Fruit fly (Drosophila melanogaster) whole organism, embryonic: ENCODE results near the gene CG14982.

Experiments used
- Ada2b ChIP-seq: fragments of 200-800 bp; sonication (Bioruptor generic); IDR thresholded peaks from 2 replicates; pipeline ENCODE4 v1.3.6; 2022; ENCODE audit warnings: missing biosample characterization, missing genetic modification characterization
- Asciz ChIP-seq: fragments of 200-800 bp; sonication (Bioruptor generic); optimal IDR thresholded peaks from 2 replicates; lab custom pipeline; 2017; ENCODE audit warnings: missing biosample characterization, mild to moderate bottlenecking, missing genetic modification characterization, missing genetic modification reagents
- Atf3 ChIP-seq: fragments of 200-800 bp; sonication (Bioruptor generic); optimal IDR thresholded peaks from 3 replicates; lab custom pipeline; 2016; ENCODE audit warnings: missing biosample characterization, missing genetic modification characterization
- BtbVII ChIP-seq: fragments of 200-800 bp; sonication (Bioruptor generic); optimal IDR thresholded peaks from 3 replicates; lab custom pipeline; 2017; ENCODE audit warnings: missing biosample characterization, mild to moderate bottlenecking, missing genetic modification characterization
- Bteb2 ChIP-seq: fragments of 200-800 bp; sonication (Bioruptor generic); optimal IDR thresholded peaks from 2 replicates; lab custom pipeline; 2016; ENCODE audit warnings: missing biosample characterization, missing genetic modification characterization
- CG11247 ChIP-seq: fragments of 200-800 bp; sonication (Bioruptor generic); IDR thresholded peaks from 2 replicates; pipeline ENCODE4 v1.3.6; 2022; ENCODE audit warnings: missing biosample characterization, missing genetic modification characterization
- CG11456 ChIP-seq: fragments of 200-800 bp; sonication (Bioruptor generic); IDR thresholded peaks from 3 replicates; pipeline ENCODE4 v1.3.6; 2022; ENCODE audit warnings: missing biosample characterization, missing genetic modification characterization
- CG11504 ChIP-seq: fragments of 200-800 bp; sonication (Bioruptor generic); optimal IDR thresholded peaks from 3 replicates; lab custom pipeline; 2019; ENCODE audit warnings: missing biosample characterization, mild to moderate bottlenecking, missing genetic modification characterization, moderate library complexity
- CG11696 ChIP-seq: fragments of 200-800 bp; sonication (Bioruptor generic); IDR thresholded peaks from 2 replicates; pipeline ENCODE4 v1.3.6; 2022; ENCODE audit warnings: missing biosample characterization, missing genetic modification characterization
- CG12155 ChIP-seq: fragments of 200-800 bp; sonication (Bioruptor generic); optimal IDR thresholded peaks from 3 replicates; lab custom pipeline; 2016; ENCODE audit warnings: missing biosample characterization, missing genetic modification characterization
- CG12391 ChIP-seq: fragments of 200-800 bp; sonication (Bioruptor generic); optimal IDR thresholded peaks from 3 replicates; lab custom pipeline; 2018; ENCODE audit warnings: missing biosample characterization, mild to moderate bottlenecking, missing genetic modification characterization, moderate library complexity
- CG13894 ChIP-seq: fragments of 200-800 bp; sonication (Bioruptor generic); optimal IDR thresholded peaks from 3 replicates; lab custom pipeline; 2018; ENCODE audit warnings: missing biosample characterization, mild to moderate bottlenecking, missing genetic modification characterization, moderate library complexity
- CG17802 ChIP-seq: fragments of 200-800 bp; sonication (Bioruptor generic); optimal IDR thresholded peaks from 2 replicates; lab custom pipeline; 2018; ENCODE audit warnings: missing biosample characterization, mild to moderate bottlenecking, missing genetic modification characterization, moderate library complexity
- CG18011 ChIP-seq: fragments of 200-800 bp; sonication (Bioruptor generic); optimal IDR thresholded peaks from 2 replicates; lab custom pipeline; 2017; ENCODE audit warnings: missing biosample characterization, missing genetic modification characterization, mild to moderate bottlenecking, moderate library complexity, missing genotype
- CG1832 ChIP-seq: fragments of 200-800 bp; sonication (Bioruptor generic); optimal IDR thresholded peaks from 2 replicates; lab custom pipeline; 2017; ENCODE audit warnings: missing biosample characterization, mild to moderate bottlenecking, missing genetic modification characterization, inconsistent platforms
- CG18619 ChIP-seq: fragments of 200-800 bp; sonication (Bioruptor generic); optimal IDR thresholded peaks from 3 replicates; lab custom pipeline; 2017; ENCODE audit warnings: missing biosample characterization, mild to moderate bottlenecking, missing genetic modification characterization
- CG2129 ChIP-seq: fragments of 200-800 bp; sonication (Bioruptor generic); IDR thresholded peaks from 2 replicates; pipeline ENCODE4 v1.3.6; 2022; ENCODE audit warnings: missing biosample characterization, missing genetic modification characterization; ENCODE audit not compliant: partially characterized antibody
- CG2712 ChIP-seq: fragments of 200-800 bp; optimal IDR thresholded peaks from 3 replicates; lab custom pipeline; 2019; ENCODE audit warnings: missing biosample characterization, mild to moderate bottlenecking, missing genetic modification characterization, moderate library complexity
- CG4328 ChIP-seq: fragments of 200-800 bp; sonication (Bioruptor generic); optimal IDR thresholded peaks from 3 replicates; lab custom pipeline; 2017; ENCODE audit warnings: missing biosample characterization, missing genetic modification reagents, missing genetic modification characterization
- CG4854 ChIP-seq: fragments of 200-800 bp; sonication (Bioruptor generic); optimal IDR thresholded peaks from 2 replicates; lab custom pipeline; 2016; ENCODE audit warnings: missing biosample characterization, missing genetic modification characterization, inconsistent platforms
- CG8765 ChIP-seq: fragments of 200-800 bp; sonication (Bioruptor generic); IDR thresholded peaks from 2 replicates; pipeline ENCODE4 v1.3.6; 2022; ENCODE audit warnings: missing biosample characterization, missing genetic modification characterization
- CG9932 ChIP-seq: fragments of 200-800 bp; sonication (Bioruptor generic); IDR thresholded peaks from 2 replicates; pipeline ENCODE4 v1.3.6; 2022; ENCODE audit warnings: missing biosample characterization, missing genetic modification characterization
- Dek ChIP-seq: fragments of 200-800 bp; sonication (Bioruptor generic); optimal IDR thresholded peaks from 3 replicates; lab custom pipeline; 2019; ENCODE audit warnings: missing biosample characterization, mild to moderate bottlenecking, missing genetic modification characterization, moderate library complexity
- Ets65A ChIP-seq: fragments of 200-800 bp; sonication (Bioruptor generic); peaks from one replicate; lab custom pipeline; 2016; ENCODE audit warnings: missing biosample characterization, missing genetic modification characterization
- Ets97D ChIP-seq: fragments of 200-800 bp; sonication (Bioruptor generic); optimal IDR thresholded peaks from 3 replicates; lab custom pipeline; 2016; ENCODE audit warnings: missing biosample characterization, missing genetic modification characterization
- HLH4C ChIP-seq: fragments of 200-800 bp; sonication (Bioruptor generic); IDR thresholded peaks from 3 replicates; pipeline ENCODE4 v1.3.6; 2022; ENCODE audit warnings: missing biosample characterization, missing genetic modification characterization; ENCODE audit not compliant: partially characterized antibody
- Hey ChIP-seq: fragments of 200-800 bp; sonication (Bioruptor generic); optimal IDR thresholded peaks from 3 replicates; lab custom pipeline; 2018; ENCODE audit warnings: missing biosample characterization, mild to moderate bottlenecking, missing genetic modification characterization
- Hr3 ChIP-seq: fragments of 200-800 bp; sonication (Bioruptor generic); optimal IDR thresholded peaks from 3 replicates; lab custom pipeline; 2016; ENCODE audit warnings: missing biosample characterization, missing genetic modification characterization
- Hsf ChIP-seq: fragments of 200-800 bp; sonication (Bioruptor generic); optimal IDR thresholded peaks from 3 replicates; lab custom pipeline; 2016; ENCODE audit warnings: missing biosample characterization, missing genetic modification characterization
- Meics ChIP-seq: fragments of 200-800 bp; sonication (Bioruptor generic); optimal IDR thresholded peaks from 2 replicates; lab custom pipeline; 2017; ENCODE audit warnings: missing biosample characterization, mild to moderate bottlenecking, missing genetic modification characterization
- Nf-YB ChIP-seq: fragments of 200-800 bp; sonication (Bioruptor generic); optimal IDR thresholded peaks from 3 replicates; lab custom pipeline; 2019; ENCODE audit warnings: missing biosample characterization, mild to moderate bottlenecking, missing genetic modification characterization, moderate library complexity
- Ptx1 ChIP-seq: fragments of 200-800 bp; sonication (Bioruptor generic); IDR thresholded peaks from 2 replicates; pipeline ENCODE4 v1.3.6; 2022; ENCODE audit warnings: missing biosample characterization, missing genetic modification characterization
- Rfx ChIP-seq: fragments of 200-800 bp; sonication (Bioruptor generic); IDR thresholded peaks from 2 replicates; pipeline ENCODE4 v1.3.6; 2022; ENCODE audit warnings: missing biosample characterization, missing genetic modification characterization
- Sox100B ChIP-seq: fragments of 200-800 bp; sonication (Bioruptor generic); optimal IDR thresholded peaks from 3 replicates; lab custom pipeline; 2018; ENCODE audit warnings: missing biosample characterization, mild to moderate bottlenecking, missing genetic modification characterization
- Spps ChIP-seq: fragments of 200-800 bp; sonication (Bioruptor generic); optimal IDR thresholded peaks from 2 replicates; lab custom pipeline; 2018; ENCODE audit warnings: missing biosample characterization, mild to moderate bottlenecking, missing genetic modification characterization
- Trl ChIP-seq, 3 experiments: fragments of >200 bp in 2 of 3; fragments of 200-800 bp in 1 of 3; sonication (Bioruptor generic) in 1 of 3; optimal IDR thresholded peaks; 2 replicates in 1 of 3; 3 replicates in 2 of 3; lab custom pipeline; 2016 to 2017; ENCODE audit warnings: missing biosample characterization in 1 of 3, missing genetic modification characterization in 1 of 3
- ab ChIP-seq: fragments of 200-800 bp; sonication (Bioruptor generic); optimal IDR thresholded peaks from 2 replicates; lab custom pipeline; 2016; ENCODE audit warnings: missing biosample characterization, missing genetic modification characterization
- ac ChIP-seq: fragments of 200-800 bp; sonication (Bioruptor generic); optimal IDR thresholded peaks from 3 replicates; lab custom pipeline; 2017; ENCODE audit warnings: missing biosample characterization, mild to moderate bottlenecking, missing genetic modification characterization
- chif ChIP-seq, 2 experiments: fragments of 200-800 bp; sonication (Bioruptor generic); optimal IDR thresholded peaks; 3 replicates each; lab custom pipeline; 2016; ENCODE audit warnings: missing biosample characterization in 2 of 2, missing genetic modification characterization in 2 of 2
- ci ChIP-seq: fragments of 200-800 bp; sonication (Bioruptor generic); IDR thresholded peaks from 3 replicates; pipeline ENCODE4 v1.3.6; 2022; ENCODE audit warnings: missing biosample characterization, missing genetic modification characterization
- crol ChIP-seq: fragments of 200-800 bp; sonication (Bioruptor generic); IDR thresholded peaks from 2 replicates; pipeline ENCODE4 v1.3.6; 2022; ENCODE audit warnings: missing biosample characterization, missing genetic modification characterization
- crp ChIP-seq, 2 experiments: fragments of 200-800 bp; sonication (Bioruptor generic); optimal IDR thresholded peaks; 2 replicates in 1 of 2; 3 replicates in 1 of 2; lab custom pipeline; 2017; ENCODE audit warnings: missing biosample characterization in 2 of 2, missing genetic modification characterization in 2 of 2, mild to moderate bottlenecking in 1 of 2, moderate library complexity in 1 of 2
- her ChIP-seq: fragments of 200-800 bp; sonication (Bioruptor generic); optimal IDR thresholded peaks from 2 replicates; lab custom pipeline; 2016; ENCODE audit warnings: missing biosample characterization, missing genetic modification characterization
- hkb ChIP-seq, 2 experiments: fragments of 200-800 bp in 1 of 2; fragments of >200 bp in 1 of 2; sonication (Bioruptor generic) in 1 of 2; IDR thresholded peaks in 1 of 2; optimal IDR thresholded peaks in 1 of 2; 2 replicates each; pipeline versions ENCODE4 v1.3.6 to Lab custom; 2017 to 2022; ENCODE audit warnings: missing biosample characterization in 1 of 2, missing genetic modification characterization in 1 of 2
- kay ChIP-seq: fragments of 200-800 bp; sonication (Bioruptor generic); optimal IDR thresholded peaks from 2 replicates; lab custom pipeline; 2016; ENCODE audit warnings: missing biosample characterization, missing genetic modification characterization
- kni ChIP-seq: fragments of 200-800 bp; sonication (Bioruptor generic); optimal IDR thresholded peaks from 3 replicates; lab custom pipeline; 2017; ENCODE audit warnings: mild to moderate bottlenecking, missing biosample characterization, missing genetic modification reagents, missing genetic modification characterization
- pnt ChIP-seq: fragments of 200-800 bp; sonication (Bioruptor generic); optimal IDR thresholded peaks from 3 replicates; lab custom pipeline; 2016; ENCODE audit warnings: missing biosample characterization, missing genetic modification characterization
- scrt ChIP-seq: fragments of 200-800 bp; sonication (Bioruptor generic); optimal IDR thresholded peaks from 2 replicates; lab custom pipeline; 2018; ENCODE audit warnings: missing biosample characterization, mild to moderate bottlenecking, missing genetic modification characterization, moderate library complexity
- so ChIP-seq: fragments of 200-800 bp; sonication (Bioruptor generic); IDR thresholded peaks from 3 replicates; pipeline ENCODE4 v1.3.6; 2022; ENCODE audit warnings: missing biosample characterization, missing genetic modification characterization
- stwl ChIP-seq: fragments of 200-800 bp; sonication (Bioruptor generic); optimal IDR thresholded peaks from 3 replicates; lab custom pipeline; 2018; ENCODE audit warnings: missing biosample characterization, mild to moderate bottlenecking, missing genetic modification characterization, moderate library complexity

The CG14982 gene

dm6 chr3L:3980027-3980426 is 37.5 kb downstream of the CG14982 start (continued):
- TF ChIP-seq her (GFP tag; lab: Kevin White, UChicago) (no peak), Rfx (GFP tag; lab: Robert Waterston, UW) (no peak), CG12155 (no peak), stwl (no peak), Dek (tag; lab: Kevin White, UChicago) (no peak), HLH4C (GFP tag; lab: Robert Waterston, UW) (no peak), crp (GFP tag; optimal IDR thresholded peaks at IDR 0.05; lab: Kevin White, UChicago) (no peak), Meics (GFP tag; lab: Kevin White, UChicago) (no peak), ab (GFP tag; lab: Kevin White, UChicago) (no peak), CG1832 (peak; percentile 23), CG11696 (no peak), scrt (GFP tag; lab: Kevin White, UChicago) (peak; percentile 84), CG11504 (no peak), CG11456 (GFP tag; lab: Robert Waterston, UW) (no peak), crol (GFP tag; lab: Robert Waterston, UW) (peak; percentile 25; the same call in 1 of the 2 replicates), Trl (optimal IDR thresholded peaks at IDR 0.05; lab: Kevin White, UChicago) (no peak), Trl (GFP tag; optimal IDR thresholded peaks at IDR 0.05; lab: Kevin White, UChicago) (no peak), Hey (tag; lab: Kevin White, UChicago) (peak; percentile 38), so (GFP tag; lab: Robert Waterston, UW) (no peak), CG13894 (tag; lab: Kevin White, UChicago) (peak; percentile 30), kni (GFP tag; lab: Kevin White, UChicago) (peak; percentile 30), ac (GFP tag; lab: Kevin White, UChicago) (peak; percentile 54), CG4854 (GFP tag; lab: Kevin White, UChicago) (no peak), Hsf (GFP tag; lab: Kevin White, UChicago) (no peak), Sox100B (GFP tag; lab: Kevin White, UChicago) (no peak), CG11247 (GFP tag; lab: Robert Waterston, UW) (no peak), Asciz (GFP tag; lab: Kevin White, UChicago) (no peak)

dm6 chr3L:3983466-3983946 is 41.0 kb downstream of the CG14982 start, which contains the start of gene scrt:
scrt (plus strand) TSS chr3L:3983896.
- peak; percentile 21 for TF ChIP-seq Ets97D
- TF ChIP-seq CG8765 = peak; percentile 67; the same call in 1 of the 2 replicates
- peak; percentile 44 to 53 for TF ChIP-seq chif (GFP tag; optimal IDR thresholded peaks at IDR 0.05; lab: Kevin White, UChicago)
- TF ChIP-seq CG2129 (GFP tag; lab: Robert Waterston, UW) = no peak
- peak; percentile 82 for TF ChIP-seq Ets65A
- TF ChIP-seq CG17802 (tag; lab: Kevin White, UChicago) = peak; percentile 7
- peak; percentile 72 for TF ChIP-seq CG12391 (tag; lab: Kevin White, UChicago)
- TF ChIP-seq pnt (GFP tag; lab: Kevin White, UChicago) = no peak
- no peak for TF ChIP-seq ac (GFP tag; lab: Kevin White, UChicago)
- no peak for TF ChIP-seq Bteb2 (GFP tag; lab: Kevin White, UChicago)
- TF ChIP-seq Ptx1 (GFP tag; lab: Robert Waterston, UW) = no peak
- TF ChIP-seq Spps (tag; lab: Kevin White, UChicago) = no peak
- TF ChIP-seq CG4328 (GFP tag; lab: Kevin White, UChicago) = no peak
- TF ChIP-seq Nf-YB = peak; percentile 9
- TF ChIP-seq Ada2b = peak; percentile 51
- TF ChIP-seq CG9932 (GFP tag; lab: Robert Waterston, UW) = no peak
- TF ChIP-seq CG18011 (GFP tag; lab: Kevin White, UChicago) = no peak
- peak; percentile 77 for TF ChIP-seq CG2712 (tag; lab: Kevin White, UChicago)
- peak; percentile 55; the same call in 1 of the 3 replicates for TF ChIP-seq ci
- TF ChIP-seq kay = peak; percentile 3
- TF ChIP-seq hkb (optimal IDR thresholded peaks at IDR 0.05; lab: Kevin White, UChicago) = no peak
- peak; percentile 66 for TF ChIP-seq hkb (GFP tag; IDR thresholded peaks at IDR 0.05; lab: Robert Waterston, UW)
- TF ChIP-seq Atf3 (GFP tag; lab: Kevin White, UChicago) = no peak
- TF ChIP-seq BtbVII (GFP tag; lab: Kevin White, UChicago) = peak; percentile 28
- peak; percentile 28 for TF ChIP-seq CG18619
- peak; percentile 20 for TF ChIP-seq Hr3
